Worm (Caenorhabditis elegans): ENCODE results near the gene clec-122.

clec-122 gene

ce11 chrII:3066401-3066800 lies 39.5 kb upstream of the clec-122 start:
- TF ChIP-seq ceh-8 (GFP tag; optimal IDR thresholded peaks at IDR 0.05) (no peak), elt-2 (tag; optimal IDR thresholded peaks at IDR 0.05) (no peak), jun-1 (tag; optimal IDR thresholded peaks at IDR 0.05) (no peak)

- TF ChIP-seq nhr-20 (tag; optimal IDR thresholded peaks at IDR 0.05), result no peak
- no peak for TF ChIP-seq dpl-1 (GFP tag; optimal IDR thresholded peaks at IDR 0.05)
- TF ChIP-seq elt-3 (tag; optimal IDR thresholded peaks at IDR 0.05), result no peak
- no peak for TF ChIP-seq pag-3 (tag; optimal IDR thresholded peaks at IDR 0.05; ENCODE audit: borderline replicate concordance, insufficient read depth)
- TF ChIP-seq pqm-1 (tag; optimal IDR thresholded peaks at IDR 0.05), result no peak
- no peak for TF ChIP-seq efl-1 (optimal IDR thresholded peaks at IDR 0.05)
- no peak for TF ChIP-seq efl-1 (GFP tag; optimal IDR thresholded peaks at IDR 0.05 in 1 of 2)
- TF ChIP-seq unc-86 (tag; optimal IDR thresholded peaks at IDR 0.05), result no peak
- no peak for TF ChIP-seq C04F5.9 (tag; optimal IDR thresholded peaks at IDR 0.05)
- TF ChIP-seq aly-2 (tag; optimal IDR thresholded peaks at IDR 0.05), result no peak
- TF ChIP-seq lin-39 (tag; optimal IDR thresholded peaks at IDR 0.05), result no peak
- no peak for TF ChIP-seq skn-1 (tag; optimal IDR thresholded peaks at IDR 0.05)
- TF ChIP-seq nhr-84 (tag; optimal IDR thresholded peaks at IDR 0.05), result no peak
Measured at ce11 chrII:3067447-3067846, 38.4 kb upstream of the clec-122 start.

- TF ChIP-seq pqm-1 (tag; optimal IDR thresholded peaks at IDR 0.05) (no peak), ztf-4 (tag; optimal IDR thresholded peaks at IDR 0.05) (no peak), unc-130 (tag; optimal IDR thresholded peaks at IDR 0.05) (no peak), ceh-88 (GFP tag; IDR thresholded peaks at IDR 0.05) (no peak)
Measured at ce11 chrII:3067896-3068295, 38.0 kb upstream of the clec-122 start.

- no peak for TF ChIP-seq alr-1 (tag; optimal IDR thresholded peaks at IDR 0.05; ENCODE audit: borderline replicate concordance)
- TF ChIP-seq efl-1 (optimal IDR thresholded peaks at IDR 0.05), result no peak
- TF ChIP-seq efl-1 (GFP tag; optimal IDR thresholded peaks at IDR 0.05 in 1 of 2), result peak in 1 of 2 experiments; percentile 7
Measured at ce11 chrII:3068646-3069045, 37.2 kb upstream of the clec-122 start.

ce11 chrII:3070182-3070581 lies 35.7 kb upstream of the clec-122 start:
- TF ChIP-seq aly-2 (tag; optimal IDR thresholded peaks at IDR 0.05) (no peak), elt-2 (tag; optimal IDR thresholded peaks at IDR 0.05) (no peak), lir-3 (tag; optimal IDR thresholded peaks at IDR 0.05; ENCODE audit: poor library complexity) (no peak), tlp-1 (tag; optimal IDR thresholded peaks at IDR 0.05) (no peak), nhr-85 (tag) (no peak), lin-13 (GFP tag; optimal IDR thresholded peaks at IDR 0.05) (no peak), unc-62 (GFP tag; optimal IDR thresholded peaks at IDR 0.05) (no peak), fkh-4 (tag; optimal IDR thresholded peaks at IDR 0.05; ENCODE audit: borderline replicate concordance) (no peak), nhr-20 (tag; optimal IDR thresholded peaks at IDR 0.05) (no peak), skn-1 (tag; optimal IDR thresholded peaks at IDR 0.05) (no peak), zip-4 (GFP tag; optimal IDR thresholded peaks at IDR 0.05) (no peak), ceh-82 (tag; optimal IDR thresholded peaks at IDR 0.05) (no peak), ztf-4 (tag; optimal IDR thresholded peaks at IDR 0.05) (no peak), nhr-90 (tag; optimal IDR thresholded peaks at IDR 0.05; ENCODE audit: poor library complexity) (no peak), vab-15 (tag; optimal IDR thresholded peaks at IDR 0.05) (no peak), lin-39 (tag; optimal IDR thresholded peaks at IDR 0.05) (no peak), aha-1 (tag; optimal IDR thresholded peaks at IDR 0.05) (no peak)

ce11 chrII:3071012-3071749 lies 34.7 kb upstream of the clec-122 start, which contains the start of gene Y25C1A.7:
Gene Y25C1A.7, minus strand, starts transcription at chrII:3071062.
- TF ChIP-seq aly-2 (tag; optimal IDR thresholded peaks at IDR 0.05), result no peak
- TF ChIP-seq nhr-77 (tag; optimal IDR thresholded peaks at IDR 0.05), result no peak
- no peak for TF ChIP-seq hlh-17 (GFP tag; optimal IDR thresholded peaks at IDR 0.05; ENCODE audit: borderline replicate concordance)
- TF ChIP-seq nhr-28 (tag; optimal IDR thresholded peaks at IDR 0.05), result no peak
- TF ChIP-seq efl-1 (optimal IDR thresholded peaks at IDR 0.05), result no peak
- peak in 1 of 2 experiments; percentile 12 for TF ChIP-seq efl-1 (GFP tag; optimal IDR thresholded peaks at IDR 0.05 in 1 of 2)
- TF ChIP-seq unc-86 (tag; optimal IDR thresholded peaks at IDR 0.05), result no peak
- no peak for TF ChIP-seq fos-1 (tag; optimal IDR thresholded peaks at IDR 0.05)
- peak; percentile 12 for TF ChIP-seq nhr-85 (tag)
- no peak for TF ChIP-seq ztf-4 (tag; optimal IDR thresholded peaks at IDR 0.05)
- TF ChIP-seq lin-39 (tag; optimal IDR thresholded peaks at IDR 0.05), result no peak
- TF ChIP-seq nhr-71 (tag; optimal IDR thresholded peaks at IDR 0.05), result no peak
- no peak for TF ChIP-seq sptf-1 (tag; optimal IDR thresholded peaks at IDR 0.05)
- no peak for TF ChIP-seq nhr-12 (tag; optimal IDR thresholded peaks at IDR 0.05)
- no peak for TF ChIP-seq tbx-2 (tag; optimal IDR thresholded peaks at IDR 0.05)
- no peak for TF ChIP-seq C34B4.2 (tag; optimal IDR thresholded peaks at IDR 0.05)
- no peak for TF ChIP-seq ceh-88 (GFP tag; IDR thresholded peaks at IDR 0.05)

Data from whole organism, L1 larva.